Fruit fly (Drosophila melanogaster) whole organism, embryonic: ENCODE data around the gene CG9503.

ENCODE experiments used
- Adf1 ChIP-seq: fragments of 200-800 bp; sonication (Bioruptor generic); IDR thresholded peaks from 2 replicates; pipeline ENCODE4 v1.3.6; 2022; ENCODE audit warnings: missing biosample characterization, missing genetic modification characterization
- Atf3 ChIP-seq: fragments of 200-800 bp; sonication (Bioruptor generic); optimal IDR thresholded peaks from 3 replicates; lab custom pipeline; 2016; ENCODE audit warnings: missing biosample characterization, missing genetic modification characterization
- Atf6 ChIP-seq: fragments of 200-800 bp; sonication (Bioruptor generic); IDR thresholded peaks from 2 replicates; pipeline ENCODE4 v1.3.6; 2022; ENCODE audit warnings: missing biosample characterization, missing genetic modification characterization
- CG10654 ChIP-seq: fragments of 200-800 bp; sonication (Bioruptor generic); optimal IDR thresholded peaks from 2 replicates; lab custom pipeline; 2016; ENCODE audit warnings: missing biosample characterization, missing genetic modification characterization
- CG11085 ChIP-seq: fragments of 200-800 bp; sonication (Bioruptor generic); IDR thresholded peaks from 2 replicates; pipeline ENCODE4 v1.3.6; 2022; ENCODE audit warnings: missing biosample characterization, missing genetic modification characterization
- CG11456 ChIP-seq: fragments of 200-800 bp; sonication (Bioruptor generic); IDR thresholded peaks from 3 replicates; pipeline ENCODE4 v1.3.6; 2022; ENCODE audit warnings: missing biosample characterization, missing genetic modification characterization
- CG12071 ChIP-seq: fragments of 200-800 bp; sonication (Bioruptor generic); optimal IDR thresholded peaks from 3 replicates; lab custom pipeline; 2018; ENCODE audit warnings: missing biosample characterization, mild to moderate bottlenecking, missing genetic modification characterization
- CG18476 ChIP-seq: fragments of 200-800 bp; sonication (Bioruptor generic); optimal IDR thresholded peaks from 2 replicates; lab custom pipeline; 2016; ENCODE audit warnings: missing biosample characterization, mild to moderate bottlenecking, missing genetic modification characterization
- CG18599 ChIP-seq: fragments of 200-800 bp; sonication (Bioruptor generic); optimal IDR thresholded peaks from 3 replicates; lab custom pipeline; 2017; ENCODE audit warnings: missing biosample characterization, missing genetic modification characterization, mild to moderate bottlenecking, moderate library complexity, missing genetic modification reagents
- CG18619 ChIP-seq: fragments of 200-800 bp; sonication (Bioruptor generic); optimal IDR thresholded peaks from 3 replicates; lab custom pipeline; 2017; ENCODE audit warnings: missing biosample characterization, mild to moderate bottlenecking, missing genetic modification characterization
- CG2678 ChIP-seq: fragments of 200-800 bp; sonication (Bioruptor generic); optimal IDR thresholded peaks from 3 replicates; lab custom pipeline; 2019; ENCODE audit warnings: missing biosample characterization, mild to moderate bottlenecking, missing genetic modification characterization, moderate library complexity
- CG30431 ChIP-seq: fragments of 200-800 bp; sonication (Bioruptor generic); optimal IDR thresholded peaks from 2 replicates; lab custom pipeline; 2017; ENCODE audit warnings: missing biosample characterization, missing genetic modification characterization
- CG3281 ChIP-seq: fragments of 200-800 bp; sonication (Bioruptor generic); optimal IDR thresholded peaks from 3 replicates; lab custom pipeline; 2017; ENCODE audit warnings: missing biosample characterization, mild to moderate bottlenecking, missing genetic modification characterization
- CG34422 ChIP-seq: fragments of 200-800 bp; sonication (Bioruptor generic); IDR thresholded peaks from 3 replicates; pipeline ENCODE4 v1.3.6; 2022; ENCODE audit warnings: missing biosample characterization, missing genetic modification characterization
- CG3847 ChIP-seq: fragments of 200-800 bp; sonication (Bioruptor generic); IDR thresholded peaks from 2 replicates; pipeline ENCODE4 v1.3.6; 2022; ENCODE audit warnings: missing biosample characterization, missing genetic modification characterization
- CG4820 ChIP-seq: fragments of 200-800 bp; sonication (Bioruptor generic); optimal IDR thresholded peaks from 3 replicates; lab custom pipeline; 2016; ENCODE audit warnings: missing biosample characterization, missing genetic modification characterization
- CG5180 ChIP-seq: fragments of 200-800 bp; sonication (Bioruptor generic); optimal IDR thresholded peaks from 3 replicates; lab custom pipeline; 2017; ENCODE audit warnings: missing biosample characterization, missing genetic modification characterization, mild to moderate bottlenecking, moderate library complexity, missing genetic modification reagents
- CG5953 ChIP-seq: fragments of 200-800 bp; sonication (Bioruptor generic); IDR thresholded peaks from 2 replicates; pipeline ENCODE4 v1.3.6; 2022; ENCODE audit warnings: missing biosample characterization, missing genetic modification characterization
- CG7928 ChIP-seq: fragments of 200-800 bp; sonication (Bioruptor generic); optimal IDR thresholded peaks from 2 replicates; lab custom pipeline; 2017; ENCODE audit warnings: missing biosample characterization, mild to moderate bottlenecking, missing genetic modification characterization
- CG8281 ChIP-seq: fragments of 200-800 bp; sonication (Bioruptor generic); optimal IDR thresholded peaks from 2 replicates; lab custom pipeline; 2018; ENCODE audit warnings: missing biosample characterization, mild to moderate bottlenecking, missing genetic modification characterization, moderate library complexity
- D19A ChIP-seq: fragments of 200-800 bp; optimal IDR thresholded peaks from 3 replicates; lab custom pipeline; 2019; ENCODE audit warnings: missing biosample characterization, mild to moderate bottlenecking, missing genetic modification characterization, moderate library complexity
- Deaf1 ChIP-seq: fragments of 200-800 bp; optimal IDR thresholded peaks from 3 replicates; lab custom pipeline; 2019; ENCODE audit warnings: missing biosample characterization, mild to moderate bottlenecking, missing genetic modification characterization, moderate library complexity
- Dek ChIP-seq: fragments of 200-800 bp; sonication (Bioruptor generic); optimal IDR thresholded peaks from 3 replicates; lab custom pipeline; 2019; ENCODE audit warnings: missing biosample characterization, mild to moderate bottlenecking, missing genetic modification characterization, moderate library complexity
- Dip2 ChIP-seq: fragments of 200-800 bp; sonication (Bioruptor generic); IDR thresholded peaks from 2 replicates; pipeline ENCODE4 v1.3.6; 2022; ENCODE audit warnings: missing biosample characterization, missing genetic modification characterization
- Doc2 ChIP-seq: fragments of 200-800 bp; sonication (Bioruptor generic); IDR thresholded peaks from 2 replicates; pipeline ENCODE4 v1.3.6; 2022; ENCODE audit warnings: missing biosample characterization, missing genetic modification characterization
- Elba2 ChIP-seq: fragments of 200-800 bp; sonication (Bioruptor generic); optimal IDR thresholded peaks from 3 replicates; lab custom pipeline; 2016; ENCODE audit warnings: missing biosample characterization, missing genetic modification characterization
- Hey ChIP-seq: fragments of 200-800 bp; sonication (Bioruptor generic); optimal IDR thresholded peaks from 3 replicates; lab custom pipeline; 2018; ENCODE audit warnings: missing biosample characterization, mild to moderate bottlenecking, missing genetic modification characterization
- Nf-YC ChIP-seq: fragments of 200-800 bp; optimal IDR thresholded peaks from 3 replicates; lab custom pipeline; 2019; ENCODE audit warnings: missing biosample characterization, mild to moderate bottlenecking, missing genetic modification characterization, moderate library complexity
- PHDP ChIP-seq: fragments of 200-800 bp; sonication (Bioruptor generic); optimal IDR thresholded peaks from 3 replicates; lab custom pipeline; 2018; ENCODE audit warnings: missing biosample characterization, mild to moderate bottlenecking, missing genetic modification characterization, moderate library complexity
- Side ChIP-seq: fragments of 200-800 bp; sonication (Bioruptor generic); optimal IDR thresholded peaks from 2 replicates; lab custom pipeline; 2016; ENCODE audit warnings: missing biosample characterization, missing genetic modification characterization
- Stat92E ChIP-seq, 3 experiments: fragments of >200 bp in 2 of 3; fragments of 200-800 bp in 1 of 3; sonication (Bioruptor generic) in 1 of 3; optimal IDR thresholded peaks; 2 replicates each; lab custom pipeline; 2017 to 2019; ENCODE audit warnings: missing biosample characterization in 3 of 3, missing genetic modification characterization in 3 of 3, mild to moderate bottlenecking in 1 of 3, moderate library complexity in 1 of 3
- ase ChIP-seq: fragments of 200-800 bp; sonication (Bioruptor generic); IDR thresholded peaks from 3 replicates; pipeline ENCODE4 v1.3.6; 2022; ENCODE audit warnings: missing biosample characterization, missing genetic modification characterization
- az2 ChIP-seq: fragments of 200-800 bp; sonication (Bioruptor generic); optimal IDR thresholded peaks from 3 replicates; lab custom pipeline; 2016; ENCODE audit warnings: missing biosample characterization, missing genetic modification characterization
- bab2 ChIP-seq: fragments of 200-800 bp; sonication (Bioruptor generic); optimal IDR thresholded peaks from 2 replicates; lab custom pipeline; 2016; ENCODE audit warnings: missing biosample characterization, missing genetic modification characterization
- chif ChIP-seq, 2 experiments: fragments of 200-800 bp; sonication (Bioruptor generic); optimal IDR thresholded peaks; 3 replicates each; lab custom pipeline; 2016; ENCODE audit warnings: missing biosample characterization in 2 of 2, missing genetic modification characterization in 2 of 2
- chinmo ChIP-seq: fragments of 200-800 bp; sonication (Bioruptor generic); IDR thresholded peaks from 4 replicates; pipeline ENCODE4 v1.3.6; 2022; ENCODE audit warnings: missing biosample characterization, missing genetic modification characterization; ENCODE audit not compliant: partially characterized antibody
- ci ChIP-seq: fragments of 200-800 bp; sonication (Bioruptor generic); IDR thresholded peaks from 3 replicates; pipeline ENCODE4 v1.3.6; 2022; ENCODE audit warnings: missing biosample characterization, missing genetic modification characterization
- da ChIP-seq: fragments of 200-800 bp; sonication (Bioruptor generic); optimal IDR thresholded peaks from 2 replicates; lab custom pipeline; 2016; ENCODE audit warnings: missing biosample characterization, missing genetic modification characterization
- disco-r ChIP-seq: fragments of 200-800 bp; sonication (Bioruptor generic); optimal IDR thresholded peaks from 2 replicates; lab custom pipeline; 2016; ENCODE audit warnings: missing biosample characterization, missing genetic modification characterization
- fd3F ChIP-seq: fragments of 200-800 bp; sonication (Bioruptor generic); optimal IDR thresholded peaks from 2 replicates; lab custom pipeline; 2018; ENCODE audit warnings: missing biosample characterization, mild to moderate bottlenecking, missing genetic modification characterization, moderate library complexity
- gem ChIP-seq: fragments of 200-800 bp; sonication (Bioruptor generic); optimal IDR thresholded peaks from 2 replicates; lab custom pipeline; 2019; ENCODE audit warnings: missing biosample characterization, mild to moderate bottlenecking, missing genetic modification characterization, moderate library complexity
- grn ChIP-seq: fragments of 200-800 bp; sonication (Bioruptor generic); optimal IDR thresholded peaks from 3 replicates; lab custom pipeline; 2017; ENCODE audit warnings: missing biosample characterization, missing genetic modification characterization
- klu ChIP-seq: fragments of 200-800 bp; sonication (Bioruptor generic); IDR thresholded peaks from 2 replicates; pipeline ENCODE4 v1.3.6; 2022; ENCODE audit warnings: missing biosample characterization, missing genetic modification characterization
- lab ChIP-seq: fragments of 200-800 bp; sonication (Bioruptor generic); optimal IDR thresholded peaks from 3 replicates; lab custom pipeline; 2017; ENCODE audit warnings: missing biosample characterization, missing genetic modification characterization, mild to moderate bottlenecking, moderate library complexity, missing genetic modification reagents
- odd ChIP-seq: fragments of 200-800 bp; sonication (Bioruptor generic); optimal IDR thresholded peaks from 2 replicates; lab custom pipeline; 2017; ENCODE audit warnings: missing biosample characterization, mild to moderate bottlenecking, missing genetic modification characterization
- otp ChIP-seq: fragments of 200-800 bp; sonication (Bioruptor generic); IDR thresholded peaks from 3 replicates; pipeline ENCODE4, ENCODE4 v1.3.6; 2022; ENCODE audit warnings: missing biosample characterization, missing genetic modification characterization
- pum ChIP-seq: fragments of 200-800 bp; sonication (Bioruptor generic); optimal IDR thresholded peaks from 2 replicates; lab custom pipeline; 2016; ENCODE audit warnings: missing biosample characterization, missing genetic modification characterization
- sens ChIP-seq: fragments of 200-800 bp; sonication (Bioruptor generic); peaks from one replicate; lab custom pipeline; 2016; ENCODE audit warnings: missing biosample characterization, missing genetic modification characterization
- seq ChIP-seq: fragments of 200-800 bp; sonication (Bioruptor generic); IDR thresholded peaks from 2 replicates; pipeline ENCODE4 v1.3.6; 2022; ENCODE audit warnings: missing biosample characterization, missing genetic modification characterization
- so ChIP-seq: fragments of 200-800 bp; sonication (Bioruptor generic); IDR thresholded peaks from 3 replicates; pipeline ENCODE4 v1.3.6; 2022; ENCODE audit warnings: missing biosample characterization, missing genetic modification characterization
- trh ChIP-seq: fragments of 200-800 bp; sonication (Bioruptor generic); optimal IDR thresholded peaks from 2 replicates; lab custom pipeline; 2016; ENCODE audit warnings: missing biosample characterization, missing genetic modification characterization
- unpg ChIP-seq: fragments of 200-800 bp; sonication (Bioruptor generic); optimal IDR thresholded peaks from 3 replicates; lab custom pipeline; 2018; ENCODE audit warnings: missing biosample characterization, mild to moderate bottlenecking, missing genetic modification characterization, moderate library complexity

The CG9503 gene

DNA sequence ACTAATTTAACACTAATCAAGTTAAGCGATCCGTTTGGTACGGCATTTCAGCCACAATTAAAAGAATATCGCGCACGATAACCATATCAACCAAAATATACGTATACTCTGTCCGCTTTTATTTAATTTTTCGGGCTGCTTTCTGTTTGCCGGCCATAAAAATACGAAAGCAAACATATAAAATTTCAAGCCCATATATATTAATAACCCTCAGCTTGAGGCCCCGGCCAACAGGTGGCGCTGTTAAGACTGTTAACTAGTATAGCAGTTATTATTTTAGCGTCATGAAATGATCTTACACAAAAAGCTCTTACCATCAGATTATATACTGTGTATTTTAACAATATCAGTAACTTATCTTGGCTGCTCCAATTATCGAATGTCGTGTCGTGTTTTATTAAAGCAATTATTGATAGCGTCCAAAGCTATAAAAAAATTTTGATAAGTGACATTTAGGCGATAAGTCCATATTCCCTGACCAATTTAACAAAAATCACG is 4.5 kb downstream of the CG9503 start, which contains the start of gene Eo (continued):
- TF ChIP-seq Nf-YC (no peak), disco-r (GFP tag; lab: Kevin White, UChicago) (no peak), lab (GFP tag; lab: Kevin White, UChicago) (peak; percentile 28), Elba2 (no peak), CG3847 (GFP tag; lab: Robert Waterston, UW) (no peak), az2 (GFP tag; lab: Kevin White, UChicago) (no peak), so (no peak), CG12071 (GFP tag; lab: Kevin White, UChicago) (no peak), bab2 (GFP tag; lab: Kevin White, UChicago) (no peak), PHDP (tag; lab: Kevin White, UChicago) (peak; percentile 26), CG30431 (GFP tag; lab: Kevin White, UChicago) (no peak), CG2678 (peak; percentile 52), CG5180 (no peak), odd (peak; percentile 17), CG11085 (GFP tag; lab: Robert Waterston, UW) (no peak), Atf6 (no peak), trh (GFP tag; lab: Kevin White, UChicago) (no peak), Adf1 (GFP tag; lab: Robert Waterston, UW) (no peak), ci (GFP tag; lab: Robert Waterston, UW) (no peak), Doc2 (GFP tag; lab: Robert Waterston, UW) (no peak), CG7928 (GFP tag; lab: Kevin White, UChicago) (no peak), sens (GFP tag; lab: Kevin White, UChicago) (peak; percentile 32), Dip2 (GFP tag; lab: Robert Waterston, UW) (no peak), CG18476 (GFP tag; lab: Kevin White, UChicago) (no peak), klu (GFP tag; lab: Robert Waterston, UW) (no peak), D19A (peak; percentile 3), chif (GFP tag; optimal IDR thresholded peaks at IDR 0.05; lab: Kevin White, UChicago) (no peak), CG8281 (no peak), Dek (no peak), otp (GFP tag; lab: Robert Waterston, UW) (no peak), unpg (GFP tag; lab: Kevin White, UChicago) (peak; percentile 16), CG11456 (GFP tag; lab: Robert Waterston, UW) (no peak), Side (GFP tag; lab: Kevin White, UChicago) (no peak), Atf3 (GFP tag; lab: Kevin White, UChicago) (no peak), CG3281 (no peak), ase (GFP tag; lab: Robert Waterston, UW) (no peak), seq (GFP tag; lab: Robert Waterston, UW) (no peak), Stat92E (GFP tag; optimal IDR thresholded peaks at IDR 0.05; lab: Kevin White, UChicago) (no peak), Hey (tag; lab: Kevin White, UChicago) (no peak), CG34422 (no peak), grn (GFP tag; lab: Kevin White, UChicago) (peak; percentile 53), CG18599 (GFP tag; lab: Kevin White, UChicago) (no peak), pum (no peak), CG18619 (GFP tag; lab: Kevin White, UChicago) (no peak), da (GFP tag; lab: Kevin White, UChicago) (no peak), fd3F (GFP tag; lab: Kevin White, UChicago) (no peak), gem (no peak), Deaf1 (tag; lab: Kevin White, UChicago) (no peak), chinmo (GFP tag; lab: Robert Waterston, UW) (0 out of 4 replicates have a peak, but pooled peaks have one; percentile 11), CG5953 (GFP tag; lab: Robert Waterston, UW) (no peak), CG10654 (GFP tag; lab: Kevin White, UChicago) (no peak), CG4820 (GFP tag; lab: Kevin White, UChicago) (no peak)
